Fruit fly (Drosophila melanogaster) whole organism, prepupa: ENCODE data around the gene tup.

Experiments used
- CG15336 ChIP-seq: fragments of 200-800 bp; sonication (Bioruptor generic); IDR thresholded peaks from 2 replicates; pipeline ENCODE4 v1.3.6; 2022; ENCODE audit warnings: missing biosample characterization, missing genetic modification characterization
- CG34406 ChIP-seq: fragments of 200-800 bp; sonication (Bioruptor generic); optimal IDR thresholded peaks from 3 replicates; lab custom pipeline; 2016; ENCODE audit warnings: missing biosample characterization, missing genetic modification characterization
- CG4318 ChIP-seq: fragments of 200-800 bp; sonication (Bioruptor generic); optimal IDR thresholded peaks from 3 replicates; lab custom pipeline; 2017; ENCODE audit warnings: missing biosample characterization, mild to moderate bottlenecking, missing genetic modification characterization
- CG6854 ChIP-seq: fragments of 200-800 bp; sonication (Bioruptor generic); optimal IDR thresholded peaks from 2 replicates; lab custom pipeline; 2017; ENCODE audit warnings: missing biosample characterization, mild to moderate bottlenecking, missing genetic modification characterization
- Ets21C ChIP-seq: fragments of 200-800 bp; sonication (Bioruptor generic); optimal IDR thresholded peaks from 3 replicates; lab custom pipeline; 2016; ENCODE audit warnings: missing biosample characterization, missing genetic modification characterization
- Hr39 ChIP-seq: fragments of 200-800 bp; sonication (Bioruptor generic); optimal IDR thresholded peaks from 2 replicates; lab custom pipeline; 2016; ENCODE audit warnings: missing biosample characterization, missing genetic modification characterization
- Lpt ChIP-seq: fragments of 200-800 bp; sonication (Bioruptor generic); optimal IDR thresholded peaks from 3 replicates; lab custom pipeline; 2016; ENCODE audit warnings: missing biosample characterization, missing genetic modification characterization
- esn ChIP-seq: fragments of 200-800 bp; sonication (Bioruptor generic); optimal IDR thresholded peaks from 2 replicates; lab custom pipeline; 2016; ENCODE audit warnings: missing biosample characterization, mild to moderate bottlenecking, missing genetic modification characterization, moderate library complexity

DNA sequence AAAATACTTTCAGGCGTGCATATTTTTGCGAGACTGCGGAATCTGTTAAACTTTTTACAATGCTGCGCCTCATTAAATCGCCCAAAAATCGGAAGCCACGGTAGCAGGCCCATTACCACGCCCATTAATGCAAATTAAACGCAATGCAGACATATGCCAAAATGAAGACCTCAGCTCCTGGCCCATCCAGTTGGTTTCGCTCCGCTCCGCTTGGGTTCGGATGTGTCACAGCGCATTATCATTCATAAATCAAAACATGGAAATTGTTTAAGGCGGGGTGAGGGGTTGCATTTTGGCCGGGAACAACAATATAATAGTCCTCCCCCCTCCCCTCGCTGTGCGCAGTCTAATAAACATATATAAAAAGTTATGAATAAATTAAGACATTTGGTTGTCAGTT is 46.8 kb upstream of the tup start:
- TF ChIP-seq esn (GFP tag; lab: Kevin White, UChicago): no peak
- no peak for TF ChIP-seq CG34406 (GFP tag; lab: Kevin White, UChicago)
- no peak for TF ChIP-seq Lpt (GFP tag; lab: Kevin White, UChicago)
- TF ChIP-seq CG6854 (GFP tag; lab: Kevin White, UChicago): no peak
- no peak for TF ChIP-seq Hr39 (GFP tag; lab: Kevin White, UChicago)
- no peak for TF ChIP-seq Ets21C
- no peak for TF ChIP-seq CG4318 (GFP tag; lab: Kevin White, UChicago)
- no peak for TF ChIP-seq CG15336 (GFP tag; lab: Robert Waterston, UW)
